Fruit fly (Drosophila melanogaster): ENCODE measurements around the gene CG6885.

The CG6885 gene

DNA sequence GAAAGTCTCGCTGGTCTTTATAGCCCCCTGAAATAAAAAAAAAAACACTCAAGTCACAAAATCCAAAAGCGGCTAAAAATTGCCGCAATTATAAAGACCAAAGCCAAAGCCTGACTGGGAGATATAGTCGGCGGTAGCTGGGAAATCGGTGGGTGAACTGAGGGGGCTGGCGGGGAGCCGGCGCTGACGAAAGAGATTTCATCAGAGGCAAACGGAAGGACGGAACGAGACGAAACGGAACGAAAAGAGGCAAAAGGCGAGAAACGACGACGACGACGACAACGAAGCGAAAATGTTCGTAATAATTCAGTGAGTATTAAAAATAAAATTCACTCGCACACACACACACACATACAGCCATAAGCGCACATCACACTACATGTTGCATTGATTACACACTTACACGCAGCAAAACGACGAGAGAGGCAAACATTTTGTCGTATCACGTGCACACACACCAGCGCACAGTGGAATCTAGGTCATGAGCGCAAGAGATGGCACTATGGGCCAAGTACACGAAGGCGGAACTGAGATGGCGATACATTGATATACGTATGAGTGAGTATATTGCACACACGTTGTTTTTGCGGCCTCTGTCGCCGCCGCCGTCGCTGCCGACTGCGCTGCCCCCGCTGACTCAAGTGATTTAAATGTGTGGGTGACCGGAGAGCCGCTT is 14.7 kb downstream of the CG6885 start (continued):
- TF ChIP-seq CG31441 (GFP tag; IDR thresholded peaks at IDR 0.05) = no peak
- no peak for TF ChIP-seq Hr39 (optimal IDR thresholded peaks at IDR 0.05)
- TF ChIP-seq CG32772 (GFP tag; IDR thresholded peaks at IDR 0.05) = 0 out of 2 replicates have a peak, but pooled peaks have one; percentile 14
- no peak for TF ChIP-seq Dref (GFP tag; IDR thresholded peaks at IDR 0.05)
- no peak for TF ChIP-seq Opbp (GFP tag; IDR thresholded peaks at IDR 0.05; ENCODE audit: partially characterized antibody)
- TF ChIP-seq nau (GFP tag; optimal IDR thresholded peaks at IDR 0.05) = peak; percentile 55
- TF ChIP-seq B-H1 (GFP tag; IDR thresholded peaks at IDR 0.05) = no peak; the same call in 2 of the 3 replicates
- TF ChIP-seq Sox102F (GFP tag; optimal IDR thresholded peaks at IDR 0.05) = no peak
- no peak for TF ChIP-seq tgo (GFP tag; IDR thresholded peaks at IDR 0.05)
- no peak for TF ChIP-seq bigmax (GFP tag; optimal IDR thresholded peaks at IDR 0.05)
- TF ChIP-seq oc (tag; optimal IDR thresholded peaks at IDR 0.05) = no peak
- no peak for TF ChIP-seq CG10431 (GFP tag; optimal IDR thresholded peaks at IDR 0.05)
- TF ChIP-seq nerfin-1 (tag; optimal IDR thresholded peaks at IDR 0.05) = no peak
- TF ChIP-seq CG1792 (GFP tag; optimal IDR thresholded peaks at IDR 0.05) = no peak
- TF ChIP-seq HLH54F (GFP tag; optimal IDR thresholded peaks at IDR 0.05) = no peak
- TF ChIP-seq CG11695 (GFP tag; IDR thresholded peaks at IDR 0.05) = 0 out of 3 replicates have a peak, but pooled peaks have one; percentile 12
- TF ChIP-seq CG10979 (tag; optimal IDR thresholded peaks at IDR 0.05) = peak; percentile 20
- no peak for TF ChIP-seq CG30431 (GFP tag; optimal IDR thresholded peaks at IDR 0.05)
- peak in 1 of 3 experiments; percentile 84 for TF ChIP-seq lola (GFP tag; optimal IDR thresholded peaks at IDR 0.05)
- no peak for TF ChIP-seq CG14965 (GFP tag; optimal IDR thresholded peaks at IDR 0.05; ENCODE audit: borderline replicate concordance)
- TF ChIP-seq CG16815 (GFP tag; optimal IDR thresholded peaks at IDR 0.05) = no peak
- no peak for TF ChIP-seq CG10366 (GFP tag; IDR thresholded peaks at IDR 0.05)
- peak; percentile 30 for TF ChIP-seq run (tag; optimal IDR thresholded peaks at IDR 0.05)
- no peak for TF ChIP-seq Nf-YB (GFP tag; optimal IDR thresholded peaks at IDR 0.05)
- peak; percentile 32 for TF ChIP-seq HmgD (GFP tag; optimal IDR thresholded peaks at IDR 0.05)
- TF ChIP-seq CG14860 (GFP tag; IDR thresholded peaks at IDR 0.05; ENCODE audit: partially characterized antibody) = no peak
- TF ChIP-seq CG10654 (GFP tag; optimal IDR thresholded peaks at IDR 0.05) = no peak
- TF ChIP-seq CG2875 (GFP tag; optimal IDR thresholded peaks at IDR 0.05) = no peak
- TF ChIP-seq CG1233 (GFP tag; optimal IDR thresholded peaks at IDR 0.05) = no peak
- no peak for TF ChIP-seq vnd (GFP tag; IDR thresholded peaks at IDR 0.05; ENCODE audit: partially characterized antibody)
- TF ChIP-seq CG14667 (GFP tag; IDR thresholded peaks at IDR 0.05) = no peak
- no peak for TF ChIP-seq H2.0 (GFP tag; IDR thresholded peaks at IDR 0.05)
- TF ChIP-seq CG14050 (GFP tag; IDR thresholded peaks at IDR 0.05) = no peak
- no peak for TF ChIP-seq danr (GFP tag; IDR thresholded peaks at IDR 0.05)
- no peak; the same call in 1 of the 2 replicates for TF ChIP-seq CG32767 (GFP tag; IDR thresholded peaks at IDR 0.05)
- no peak for TF ChIP-seq dmrt99B (tag; optimal IDR thresholded peaks at IDR 0.05)
- TF ChIP-seq pnt (GFP tag; optimal IDR thresholded peaks at IDR 0.05) = no peak
- no peak for TF ChIP-seq CG13424 (tag; optimal IDR thresholded peaks at IDR 0.05)
- TF ChIP-seq CG5245 (GFP tag; optimal IDR thresholded peaks at IDR 0.05) = no peak
- no peak for TF ChIP-seq crp (GFP tag; optimal IDR thresholded peaks at IDR 0.05)
- peak; percentile 44; the same call in 1 of the 2 replicates for TF ChIP-seq bbx (GFP tag; IDR thresholded peaks at IDR 0.05; ENCODE audit: partially characterized antibody)
- no peak for TF ChIP-seq CG18011 (GFP tag; optimal IDR thresholded peaks at IDR 0.05)
- no peak for TF ChIP-seq CG3281 (GFP tag; optimal IDR thresholded peaks at IDR 0.05)
- no peak for TF ChIP-seq CG11504 (tag; optimal IDR thresholded peaks at IDR 0.05)
- TF ChIP-seq Sin3A (optimal IDR thresholded peaks at IDR 0.05) = no peak
- no peak for TF ChIP-seq CG2116 (GFP tag; optimal IDR thresholded peaks at IDR 0.05)
- no peak for TF ChIP-seq CG3838 (GFP tag; optimal IDR thresholded peaks at IDR 0.05)
- no peak for TF ChIP-seq CG6683 (GFP tag; optimal IDR thresholded peaks at IDR 0.05)
- no peak for TF ChIP-seq Hmx (GFP tag; optimal IDR thresholded peaks at IDR 0.05)
- TF ChIP-seq CG7987 (GFP tag; optimal IDR thresholded peaks at IDR 0.05) = peak; percentile 90

All from whole organism, embryonic.